Fruit fly (Drosophila melanogaster): Measurements from ENCODE around the gene HGTX.

dm6 chr3L:14553891-14554303, 45.4 kb downstream of the HGTX start:
- no peak for TF ChIP-seq CG6654 (GFP tag; optimal IDR thresholded peaks at IDR 0.05)
- TF ChIP-seq eyg (GFP tag; optimal IDR thresholded peaks at IDR 0.05) = no peak
